Worm (Caenorhabditis elegans) whole organism, early embryonic: ENCODE measurements around the gene cyp-14A4.
A peak's percentile ranks its signal among the peaks of the same experiment; 100 is the strongest.

ENCODE experiments used
- B0310.2 ChIP-seq: sonication (generic microtip); optimal IDR thresholded peaks from 2 replicates; lab custom pipeline; 2016; ENCODE audit warnings: mild to moderate bottlenecking, missing genetic modification characterization, missing compliant biosample characterization
- F13C5.2 ChIP-seq: sonication (generic microtip); optimal IDR thresholded peaks from 2 replicates; lab custom pipeline; 2017; ENCODE audit warnings: mild to moderate bottlenecking, missing genetic modification characterization, inconsistent platforms, missing compliant biosample characterization
- aly-1 ChIP-seq: sonication (generic microtip); optimal IDR thresholded peaks from 2 replicates; lab custom pipeline; 2016; ENCODE audit warnings: missing genetic modification characterization, missing compliant biosample characterization
- ama-1 ChIP-seq: fragments of 150-350 bp; optimal IDR thresholded peaks from 2 replicates; lab custom pipeline; 2014
- ceh-13 ChIP-seq: fragments of 200-800 bp; sonication (Bioruptor generic); optimal IDR thresholded peaks from 2 replicates; lab custom pipeline; 2018; ENCODE audit warnings: mild to moderate bottlenecking, missing genetic modification characterization, missing compliant biosample characterization
- ceh-36 ChIP-seq: sonication (generic microtip); optimal IDR thresholded peaks from 2 replicates; lab custom pipeline; 2016; ENCODE audit warnings: missing genetic modification characterization, inconsistent platforms, missing compliant biosample characterization
- ets-7 ChIP-seq: sonication (generic microtip); optimal IDR thresholded peaks from 2 replicates; lab custom pipeline; 2016; ENCODE audit warnings: missing genotype, missing genetic modification characterization, missing compliant biosample characterization
- flt-1 ChIP-seq: fragments of 200-800 bp; sonication (Bioruptor generic); IDR thresholded peaks from 2 replicates; pipeline ENCODE4 v1.3.6; 2022; ENCODE audit warnings: missing genetic modification characterization, missing compliant biosample characterization
- hmbx-1 ChIP-seq: sonication (generic microtip); optimal IDR thresholded peaks from 2 replicates; lab custom pipeline; 2016; ENCODE audit warnings: mild to moderate bottlenecking, missing genetic modification characterization, missing compliant biosample characterization
- hmg-4 ChIP-seq: fragments of 200-800 bp; sonication (Bioruptor generic); optimal IDR thresholded peaks from 2 replicates; lab custom pipeline; 2018; ENCODE audit warnings: mild to moderate bottlenecking, missing genetic modification characterization, missing compliant biosample characterization
- hnd-1 ChIP-seq: sonication (generic microtip); optimal IDR thresholded peaks from 2 replicates; lab custom pipeline; 2016; ENCODE audit warnings: missing genetic modification characterization, missing compliant biosample characterization
- pes-1 ChIP-seq: fragments of 200-800 bp; sonication (Bioruptor generic); IDR thresholded peaks from 2 replicates; pipeline ENCODE4 v1.3.6; 2022; ENCODE audit warnings: missing genetic modification reagents, missing genetic modification characterization, missing compliant biosample characterization
- scrt-1 ChIP-seq: fragments of 200-800 bp; sonication (Bioruptor generic); IDR thresholded peaks from 2 replicates; pipeline ENCODE4 v1.3.6; 2022; ENCODE audit warnings: missing genetic modification characterization, missing compliant biosample characterization
- sea-1 ChIP-seq: fragments of 200-800 bp; sonication (Bioruptor generic); conservative IDR thresholded peaks from 2 replicates; pipeline ENCODE4 v1.3.6; 2022; ENCODE audit warnings: missing genetic modification characterization, missing compliant biosample characterization
- tbx-11 ChIP-seq: fragments of 200-800 bp; sonication (Bioruptor generic); IDR thresholded peaks from 2 replicates; pipeline ENCODE4 v1.3.6; 2022; ENCODE audit warnings: missing genetic modification characterization, missing compliant biosample characterization
- tbx-37 ChIP-seq: fragments of 200-800 bp; sonication (Bioruptor generic); conservative IDR thresholded peaks from 2 replicates; pipeline ENCODE4 v1.3.6; 2022; ENCODE audit warnings: missing genetic modification reagents, missing genetic modification characterization, missing compliant biosample characterization
- tra-4 ChIP-seq: sonication (generic microtip); optimal IDR thresholded peaks from 2 replicates; lab custom pipeline; 2017; ENCODE audit warnings: missing genetic modification characterization, missing compliant biosample characterization

cyp-14A4 gene

ce11 chrX:13251354-13251843 lies 32.6 kb downstream of the cyp-14A4 start:
- TF ChIP-seq tbx-37 (0 out of 2 replicates have a peak, but pooled peaks have one; percentile 35), hnd-1 (tag; lab: Kevin White, UChicago) (no peak), flt-1 (GFP tag; lab: Robert Waterston, UW) (peak; percentile 29; the same call in 1 of the 2 replicates), aly-1 (tag; lab: Kevin White, UChicago) (no peak), hmg-4 (GFP tag; lab: Kevin White, UChicago) (peak; percentile 70), hmbx-1 (no peak), tra-4 (tag; lab: Kevin White, UChicago) (no peak), scrt-1 (GFP tag; lab: Robert Waterston, UW) (0 out of 2 replicates have a peak, but pooled peaks have one; percentile 37)

DNA sequence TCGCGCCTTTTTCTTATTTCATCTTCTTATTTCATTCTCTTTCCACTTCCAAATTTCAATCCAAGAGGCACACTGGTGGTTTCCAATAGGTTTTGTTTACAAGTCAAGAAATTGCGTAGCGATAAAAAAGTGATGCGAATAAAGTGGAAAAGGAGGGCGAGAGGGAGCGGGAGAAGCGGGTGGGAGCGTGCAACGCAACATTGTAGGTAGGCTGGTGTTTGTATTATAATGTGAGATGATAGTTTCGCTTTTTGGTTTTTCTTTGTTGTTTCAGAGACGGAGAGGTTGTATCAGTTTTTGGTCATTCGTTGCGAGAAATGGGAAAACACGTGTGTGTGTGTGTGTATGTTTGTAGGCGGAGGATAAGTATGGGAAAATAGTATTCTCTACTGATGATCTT lies 33.8 kb downstream of the cyp-14A4 start:
- TF ChIP-seq sea-1 (no peak), tra-4 (tag; lab: Kevin White, UChicago) (no peak), hmg-4 (GFP tag; lab: Kevin White, UChicago) (no peak), hnd-1 (tag; lab: Kevin White, UChicago) (no peak), F13C5.2 (no peak), scrt-1 (GFP tag; lab: Robert Waterston, UW) (no peak), pes-1 (GFP tag; lab: Robert Waterston, UW) (no peak), tbx-37 (no peak), ceh-36 (tag; lab: Kevin White, UChicago) (no peak), hmbx-1 (no peak), tbx-11 (GFP tag; lab: Robert Waterston, UW) (no peak), ets-7 (tag; lab: Kevin White, UChicago) (no peak), aly-1 (tag; lab: Kevin White, UChicago) (no peak), B0310.2 (no peak)

ce11 chrX:13249102-13249501 lies 34.9 kb downstream of the cyp-14A4 start:
- TF ChIP-seq F13C5.2 (no peak), sea-1 (no peak), hmg-4 (GFP tag; lab: Kevin White, UChicago) (no peak), aly-1 (tag; lab: Kevin White, UChicago) (no peak), pes-1 (GFP tag; lab: Robert Waterston, UW) (no peak), hnd-1 (tag; lab: Kevin White, UChicago) (no peak), ama-1 (lab: Kevin White, UChicago) (no peak), ceh-36 (tag; lab: Kevin White, UChicago) (no peak), hmbx-1 (no peak)

DNA sequence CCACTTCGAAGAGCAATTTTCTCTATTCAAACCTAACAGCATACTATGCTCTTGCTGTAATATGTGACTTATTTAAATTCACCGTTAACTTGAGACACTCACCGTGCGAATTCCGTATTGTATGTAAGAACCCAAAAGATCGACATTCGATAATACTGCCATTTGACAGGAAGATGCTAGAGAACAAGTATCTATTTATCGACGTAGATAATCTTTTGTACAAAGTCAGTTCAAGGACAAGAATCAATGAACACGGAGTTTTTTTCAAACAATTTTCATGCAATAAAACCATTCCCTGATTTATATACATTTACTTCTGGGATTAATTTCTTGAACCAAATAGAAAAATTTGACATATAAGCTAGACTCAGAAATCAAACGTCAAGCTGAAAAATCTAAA lies 35.7 kb downstream of the cyp-14A4 start, which contains the start of gene K08H2.7:
TSS of gene K08H2.7 (minus strand) at position 173 of the 400 bp plus-strand sequence.
- TF ChIP-seq ets-7 (tag; lab: Kevin White, UChicago): no peak
- no peak for TF ChIP-seq ceh-13 (GFP tag; lab: Kevin White, UChicago)
- no peak for TF ChIP-seq tbx-11 (GFP tag; lab: Robert Waterston, UW)
- no peak for TF ChIP-seq tra-4 (tag; lab: Kevin White, UChicago)
- no peak for TF ChIP-seq tbx-37
- TF ChIP-seq hmbx-1: no peak
- no peak for TF ChIP-seq sea-1
- no peak for TF ChIP-seq hmg-4 (GFP tag; lab: Kevin White, UChicago)
- no peak for TF ChIP-seq hnd-1 (tag; lab: Kevin White, UChicago)
- no peak for TF ChIP-seq aly-1 (tag; lab: Kevin White, UChicago)
- TF ChIP-seq ceh-36 (tag; lab: Kevin White, UChicago): no peak
- no peak for TF ChIP-seq F13C5.2
- TF ChIP-seq ama-1 (lab: Kevin White, UChicago): no peak
- no peak for TF ChIP-seq B0310.2
- TF ChIP-seq pes-1 (GFP tag; lab: Robert Waterston, UW): no peak
- TF ChIP-seq scrt-1 (GFP tag; lab: Robert Waterston, UW): no peak
- no peak for TF ChIP-seq flt-1 (GFP tag; lab: Robert Waterston, UW)

ce11 chrX:13247614-13248013 lies 36.4 kb downstream of the cyp-14A4 start:
- no peak for TF ChIP-seq hnd-1 (tag; lab: Kevin White, UChicago)
- no peak for TF ChIP-seq scrt-1 (GFP tag; lab: Robert Waterston, UW)
- TF ChIP-seq ets-7 (tag; lab: Kevin White, UChicago): no peak
- TF ChIP-seq B0310.2: no peak
- no peak for TF ChIP-seq tra-4 (tag; lab: Kevin White, UChicago)
- no peak for TF ChIP-seq ceh-13 (GFP tag; lab: Kevin White, UChicago)
- TF ChIP-seq tbx-37: no peak
- no peak for TF ChIP-seq ceh-36 (tag; lab: Kevin White, UChicago)
- TF ChIP-seq pes-1 (GFP tag; lab: Robert Waterston, UW): no peak
- TF ChIP-seq hmbx-1: no peak
- no peak for TF ChIP-seq tbx-11 (GFP tag; lab: Robert Waterston, UW)

DNA sequence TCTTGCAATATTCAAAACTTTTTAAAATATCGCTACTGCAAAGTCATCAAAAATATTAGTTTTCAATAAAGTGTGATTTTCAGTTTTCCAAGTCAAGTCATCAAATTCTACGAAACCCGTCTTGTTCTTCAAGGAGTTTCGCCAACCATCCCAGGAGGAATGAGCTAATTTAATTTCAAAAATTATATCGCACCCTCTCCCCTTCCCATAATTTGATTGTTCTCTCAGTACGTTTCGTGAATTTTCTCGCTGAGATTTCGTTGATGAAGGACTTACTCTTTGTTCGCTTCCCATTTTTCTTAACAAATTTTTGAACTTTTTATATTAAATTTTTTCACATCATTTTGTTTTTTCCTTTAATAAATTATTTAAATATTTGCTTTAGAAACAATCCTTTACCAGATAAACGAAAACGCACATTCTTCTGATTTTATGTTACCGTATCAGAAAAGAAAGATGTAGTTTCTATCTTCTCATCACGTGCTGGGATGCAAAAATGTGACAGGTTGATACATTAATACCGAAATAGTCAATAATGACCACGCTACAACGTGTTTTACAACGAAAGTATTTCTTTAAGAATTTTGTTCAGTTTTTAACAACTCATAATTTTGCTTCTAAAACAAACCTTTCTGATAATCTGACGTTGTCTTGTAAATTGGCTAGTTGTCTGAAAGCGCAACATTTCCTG lies 37.2 kb downstream of the cyp-14A4 start:
- TF ChIP-seq tbx-11 (GFP tag; lab: Robert Waterston, UW) (no peak), F13C5.2 (no peak), B0310.2 (no peak), tra-4 (tag; lab: Kevin White, UChicago) (no peak), flt-1 (GFP tag; lab: Robert Waterston, UW) (no peak), ceh-36 (tag; lab: Kevin White, UChicago) (no peak), ama-1 (lab: Kevin White, UChicago) (no peak)

DNA sequence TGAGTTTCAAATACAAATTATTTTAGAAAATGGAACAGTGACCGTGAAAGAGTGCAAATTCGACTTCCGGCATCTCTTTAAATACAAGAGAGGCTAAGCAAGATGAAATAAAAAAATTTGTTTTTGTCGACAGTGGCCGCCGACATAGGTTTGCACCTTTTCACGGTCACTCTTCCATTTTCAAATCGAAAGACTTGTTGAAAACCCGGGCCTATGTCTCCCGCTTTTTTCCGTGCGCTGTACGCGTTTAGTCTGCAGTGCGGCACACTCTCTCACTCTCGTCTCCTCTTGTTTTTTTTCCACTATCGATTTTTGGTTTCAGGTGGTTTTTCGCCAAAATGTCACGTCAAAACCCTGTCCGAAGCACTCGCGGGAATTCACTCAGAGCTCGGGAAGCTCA lies 38.9 kb downstream of the cyp-14A4 start, which contains the start of gene hpl-1:
TSS of gene hpl-1 (plus strand) at position 301 of the 400 bp plus-strand sequence.
- TF ChIP-seq ets-7 (tag; lab: Kevin White, UChicago) (no peak), flt-1 (GFP tag; lab: Robert Waterston, UW) (no peak), sea-1 (no peak), aly-1 (tag; lab: Kevin White, UChicago) (no peak), scrt-1 (GFP tag; lab: Robert Waterston, UW) (no peak), tbx-11 (GFP tag; lab: Robert Waterston, UW) (no peak), tbx-37 (no peak), ceh-36 (tag; lab: Kevin White, UChicago) (no peak)
